Worm (Caenorhabditis elegans): ENCODE data around the gene misc-1.

Gene misc-1

DNA sequence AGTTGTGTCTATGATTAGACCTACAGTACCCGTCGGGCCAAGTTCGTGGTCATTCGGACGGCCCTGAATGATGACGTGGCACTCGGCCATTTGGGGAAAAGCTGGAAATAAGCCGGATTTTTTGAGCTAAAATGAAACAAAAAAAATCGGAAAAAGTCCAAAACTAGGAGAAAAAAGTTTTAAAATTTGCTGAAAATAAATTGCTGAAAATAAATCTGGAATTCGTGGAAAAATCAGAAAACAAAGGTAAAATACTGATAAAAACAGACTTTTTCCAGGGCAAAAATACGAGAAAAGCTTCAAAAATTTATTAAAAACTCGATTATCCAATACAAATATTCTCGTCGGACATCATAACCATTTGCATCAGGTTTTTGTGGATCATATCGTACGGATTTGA is 2.8 kb upstream of the misc-1 start, which contains the start of gene B0432.9:
Gene B0432.9 (minus strand): TSS at position 101 of the 400 bp plus-strand sequence.
- TF ChIP-seq lsy-2 (tag; optimal IDR thresholded peaks at IDR 0.05) (no peak), ztf-11 (tag; optimal IDR thresholded peaks at IDR 0.05) (no peak), nhr-12 (tag; optimal IDR thresholded peaks at IDR 0.05) (no peak), vab-15 (tag; optimal IDR thresholded peaks at IDR 0.05) (no peak), pqm-1 (tag; optimal IDR thresholded peaks at IDR 0.05) (no peak), ces-1 (GFP tag; optimal IDR thresholded peaks at IDR 0.05) (no peak), fkh-10 (GFP tag; optimal IDR thresholded peaks at IDR 0.05) (no peak), Y116A8C.19 (tag; optimal IDR thresholded peaks at IDR 0.05; ENCODE audit: borderline replicate concordance) (no peak), snu-23 (GFP tag; optimal IDR thresholded peaks at IDR 0.05) (no peak)

DNA sequence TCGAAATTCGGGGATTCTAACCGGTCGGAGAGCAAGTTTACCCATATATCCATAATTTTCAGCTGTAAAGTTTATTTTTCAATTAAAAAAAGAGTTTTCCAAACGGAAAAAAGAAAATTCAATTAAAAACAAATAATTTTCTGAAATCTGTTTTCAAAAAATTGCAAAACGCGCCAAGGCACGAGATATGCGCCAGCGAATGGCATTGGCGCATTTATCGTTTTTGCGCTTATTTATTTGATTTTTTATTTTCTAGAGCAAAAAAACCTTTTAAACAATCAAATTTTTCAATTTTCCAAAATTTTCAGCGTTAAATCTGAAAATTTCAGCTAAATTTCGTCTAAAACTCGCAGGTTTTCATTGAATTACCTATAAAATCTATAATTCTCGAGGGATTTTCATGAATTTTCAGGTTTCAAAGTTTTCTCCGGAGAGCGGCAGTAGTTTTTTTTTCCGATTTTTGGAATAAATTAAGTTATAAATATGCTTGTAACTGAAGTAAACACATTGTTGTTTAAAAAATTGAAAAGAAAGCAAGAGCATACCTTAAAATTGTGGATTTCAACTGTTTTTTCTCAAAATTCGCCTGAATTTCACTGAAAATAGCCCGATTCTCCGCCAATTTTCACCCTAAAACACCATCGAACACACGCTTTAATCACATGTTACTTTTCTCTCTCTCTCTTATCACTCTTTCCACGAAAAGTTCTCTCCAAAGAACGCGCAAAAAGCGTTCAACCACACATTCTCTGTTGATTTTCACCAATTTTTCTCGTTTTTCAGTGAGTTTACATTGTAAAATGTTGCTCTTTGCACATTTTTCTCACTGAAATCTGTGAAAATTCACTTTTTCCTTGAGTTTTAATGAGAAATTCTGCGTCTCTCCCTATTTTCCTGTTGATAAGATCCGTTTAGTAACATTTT is 536 bp upstream of the misc-1 start, which contains the start of gene B0432.10:
Gene B0432.10 (minus strand): TSS at position 649 of the 924 bp plus-strand sequence.
- TF ChIP-seq tbx-2 (tag; optimal IDR thresholded peaks at IDR 0.05): peak; percentile 87
- TF ChIP-seq grh-1 (GFP tag; IDR thresholded peaks at IDR 0.05): peak; percentile 77
- TF ChIP-seq efl-3 (GFP tag; optimal IDR thresholded peaks at IDR 0.05): no peak
- TF ChIP-seq nhr-11 (tag; optimal IDR thresholded peaks at IDR 0.05): peak; percentile 69
- TF ChIP-seq zag-1 (tag; optimal IDR thresholded peaks at IDR 0.05): no peak
- peak; percentile 97 to 98 (median 97) for TF ChIP-seq dpl-1 (GFP tag; optimal IDR thresholded peaks at IDR 0.05)
- TF ChIP-seq mep-1 (tag; optimal IDR thresholded peaks at IDR 0.05): peak; percentile 99
- TF ChIP-seq isw-1 (GFP tag; IDR thresholded peaks at IDR 0.05): peak; percentile 82
- peak; percentile 52 for TF ChIP-seq elt-2 (tag; optimal IDR thresholded peaks at IDR 0.05)
- TF ChIP-seq hpl-2 (GFP tag; optimal IDR thresholded peaks at IDR 0.05): no peak
- TF ChIP-seq aly-2 (tag; optimal IDR thresholded peaks at IDR 0.05): peak; percentile 23
- TF ChIP-seq mdl-1 (tag; optimal IDR thresholded peaks at IDR 0.05): peak in 1 of 2 experiments; percentile 72
- peak; percentile 95 for TF ChIP-seq unc-130 (tag; optimal IDR thresholded peaks at IDR 0.05)
- TF ChIP-seq jun-1 (tag; optimal IDR thresholded peaks at IDR 0.05): peak; percentile 82
- peak; percentile 60 for TF ChIP-seq sup-37 (GFP tag; optimal IDR thresholded peaks at IDR 0.05)
- no peak for TF ChIP-seq ets-5 (GFP tag; IDR thresholded peaks at IDR 0.05)
- TF ChIP-seq aha-1 (tag; optimal IDR thresholded peaks at IDR 0.05): peak; percentile 32
- peak; percentile 76 to 97 for TF ChIP-seq efl-1 (optimal IDR thresholded peaks at IDR 0.05)
- TF ChIP-seq efl-1 (GFP tag; optimal IDR thresholded peaks at IDR 0.05 in 1 of 2): peak; percentile 97 to 100
- TF ChIP-seq nhr-237 (tag; optimal IDR thresholded peaks at IDR 0.05): peak; percentile 53
- TF ChIP-seq unc-98 (GFP tag; IDR thresholded peaks at IDR 0.05): no peak
- TF ChIP-seq lin-13 (GFP tag; optimal IDR thresholded peaks at IDR 0.05): peak; percentile 85
- TF ChIP-seq ces-1 (GFP tag; optimal IDR thresholded peaks at IDR 0.05): no peak
- TF ChIP-seq nhr-19 (GFP tag; conservative IDR thresholded peaks at IDR 0.05): peak; percentile 91
- TF ChIP-seq sptf-1 (tag; optimal IDR thresholded peaks at IDR 0.05): no peak
- TF ChIP-seq nhr-47 (tag; optimal IDR thresholded peaks at IDR 0.05): peak; percentile 92
- TF ChIP-seq fos-1 (tag; optimal IDR thresholded peaks at IDR 0.05): peak; percentile 55
- peak; percentile 61 for TF ChIP-seq ceh-8 (GFP tag; optimal IDR thresholded peaks at IDR 0.05)
- peak; percentile 80 for TF ChIP-seq fkh-8 (tag; optimal IDR thresholded peaks at IDR 0.05)
- no peak for TF ChIP-seq tlp-1 (tag; optimal IDR thresholded peaks at IDR 0.05)
- peak; percentile 64 for TF ChIP-seq F16B12.6 (tag; optimal IDR thresholded peaks at IDR 0.05)
- TF ChIP-seq lsy-2 (tag; optimal IDR thresholded peaks at IDR 0.05): peak; percentile 92
- TF ChIP-seq unc-86 (tag; optimal IDR thresholded peaks at IDR 0.05): peak; percentile 78
- no peak for TF ChIP-seq pqm-1 (tag; optimal IDR thresholded peaks at IDR 0.05)
- TF ChIP-seq ceh-63 (GFP tag; optimal IDR thresholded peaks at IDR 0.05): no peak
- no peak for TF ChIP-seq hlh-17 (GFP tag; optimal IDR thresholded peaks at IDR 0.05; ENCODE audit: borderline replicate concordance)
- peak; percentile 95 to 97 for TF ChIP-seq lin-35 (GFP tag; optimal IDR thresholded peaks at IDR 0.05)
- TF ChIP-seq dsc-1 (tag; optimal IDR thresholded peaks at IDR 0.05): peak; percentile 88
- TF ChIP-seq vab-15 (tag; optimal IDR thresholded peaks at IDR 0.05): no peak
- TF ChIP-seq egl-27 (tag; optimal IDR thresholded peaks at IDR 0.05): no peak
- TF ChIP-seq lin-15B (tag; optimal IDR thresholded peaks at IDR 0.05): peak; percentile 82
- no peak for TF ChIP-seq unc-30 (tag; optimal IDR thresholded peaks at IDR 0.05)
- TF ChIP-seq Y116A8C.19 (tag; optimal IDR thresholded peaks at IDR 0.05; ENCODE audit: borderline replicate concordance): no peak
- peak; percentile 91 for TF ChIP-seq nhr-71 (tag; optimal IDR thresholded peaks at IDR 0.05)

Measured in whole organism, L1 larva.